Worm (Caenorhabditis elegans) whole organism, L3 larva: ENCODE measurements around the gene F43C11.4.

Experiments used
- R02D3.7 ChIP-seq: fragments of 150-350 bp; optimal IDR thresholded peaks from 2 replicates; lab custom pipeline; 2014; ENCODE audit warnings: missing biosample characterization, missing genetic modification characterization
- ZK546.5 ChIP-seq: sonication (generic microtip); optimal IDR thresholded peaks from 2 replicates; lab custom pipeline; 2017; ENCODE audit warnings: missing biosample characterization, missing genetic modification characterization
- aly-2 ChIP-seq: fragments of 150-350 bp; optimal IDR thresholded peaks from 2 replicates; lab custom pipeline; 2014; ENCODE audit warnings: missing biosample characterization, missing genetic modification characterization
- ama-1 ChIP-seq: fragments of 150-350 bp; optimal IDR thresholded peaks from 2 replicates; lab custom pipeline; 2018
- ceh-16 ChIP-seq: sonication (generic microtip); optimal IDR thresholded peaks from 2 replicates; lab custom pipeline; 2017; ENCODE audit warnings: missing biosample characterization, missing genetic modification characterization
- ceh-28 ChIP-seq: fragments of 150-350 bp; optimal IDR thresholded peaks from 2 replicates; lab custom pipeline; 2014; ENCODE audit warnings: missing biosample characterization, missing genetic modification reagents, missing genetic modification characterization
- daf-12 ChIP-seq: fragments of 150-350 bp; optimal IDR thresholded peaks from 2 replicates; lab custom pipeline; 2014; ENCODE audit warnings: missing biosample characterization, missing genetic modification reagents, missing genetic modification characterization
- egl-27 ChIP-seq: sonication (generic microtip); optimal IDR thresholded peaks from 4 replicates; lab custom pipeline; 2017; ENCODE audit warnings: missing biosample characterization, missing genetic modification reagents, missing genetic modification characterization
- elt-1 ChIP-seq: fragments of 150-350 bp; optimal IDR thresholded peaks from 2 replicates; lab custom pipeline; 2014; ENCODE audit warnings: missing biosample characterization, missing genetic modification characterization
- elt-2 ChIP-seq: sonication (generic microtip); optimal IDR thresholded peaks from 2 replicates; lab custom pipeline; 2016; ENCODE audit warnings: missing genetic modification reagents, mild to moderate bottlenecking, missing genetic modification characterization, missing compliant biosample characterization
- eor-1 ChIP-seq, 2 experiments: fragments of 150-350 bp; optimal IDR thresholded peaks; 2 replicates each; lab custom pipeline; 2014 to 2018; ENCODE audit warnings: missing biosample characterization in 2 of 2, missing genetic modification characterization in 2 of 2
- fkh-2 ChIP-seq: fragments of 150-350 bp; optimal IDR thresholded peaks from 2 replicates; lab custom pipeline; 2014; ENCODE audit warnings: missing biosample characterization, missing genetic modification reagents, missing genetic modification characterization
- fos-1 ChIP-seq: fragments of 150-350 bp; optimal IDR thresholded peaks from 2 replicates; lab custom pipeline; 2014; ENCODE audit warnings: missing biosample characterization, missing genetic modification characterization
- lin-15B ChIP-seq: fragments of 150-350 bp; optimal IDR thresholded peaks from 2 replicates; lab custom pipeline; 2014; ENCODE audit warnings: missing biosample characterization, missing genetic modification characterization
- lin-39 ChIP-seq: fragments of 150-350 bp; optimal IDR thresholded peaks from 2 replicates; lab custom pipeline; 2018; ENCODE audit warnings: missing biosample characterization, missing genetic modification reagents, missing genetic modification characterization
- mdl-1 ChIP-seq: fragments of 150-350 bp; optimal IDR thresholded peaks from 2 replicates; lab custom pipeline; 2014; ENCODE audit warnings: missing biosample characterization, missing genetic modification characterization
- nfya-1 ChIP-seq: sonication (generic microtip); optimal IDR thresholded peaks from 2 replicates; lab custom pipeline; 2017; ENCODE audit warnings: missing genetic modification characterization, mild to moderate bottlenecking, missing compliant biosample characterization, antibody characterized with exemption, moderate library complexity; ENCODE audit not compliant: insufficient read depth
- nhr-11 ChIP-seq: fragments of 150-350 bp; optimal IDR thresholded peaks from 2 replicates; lab custom pipeline; 2014; ENCODE audit warnings: missing biosample characterization, missing genetic modification characterization
- nhr-12 ChIP-seq: fragments of 150-350 bp; optimal IDR thresholded peaks from 2 replicates; lab custom pipeline; 2014; ENCODE audit warnings: missing biosample characterization, missing genetic modification characterization
- nhr-237 ChIP-seq: fragments of 150-350 bp; optimal IDR thresholded peaks from 2 replicates; lab custom pipeline; 2014; ENCODE audit warnings: missing biosample characterization, missing genetic modification characterization
- nhr-25 ChIP-seq: sonication (generic microtip); optimal IDR thresholded peaks from 2 replicates; lab custom pipeline; 2017; ENCODE audit warnings: missing biosample characterization, missing genetic modification characterization
- nhr-43 ChIP-seq: sonication (generic microtip); optimal IDR thresholded peaks from 2 replicates; lab custom pipeline; 2016; ENCODE audit warnings: mild to moderate bottlenecking, missing genetic modification characterization, missing compliant biosample characterization; ENCODE audit not compliant: poor library complexity, severe bottlenecking
- nhr-67 ChIP-seq: fragments of 150-350 bp; optimal IDR thresholded peaks from 2 replicates; lab custom pipeline; 2014; ENCODE audit warnings: missing biosample characterization, missing genetic modification characterization
- nhr-77 ChIP-seq: fragments of 150-350 bp; optimal IDR thresholded peaks from 2 replicates; lab custom pipeline; 2014; ENCODE audit warnings: missing biosample characterization, missing genetic modification characterization
- pqm-1 ChIP-seq: fragments of 150-350 bp; optimal IDR thresholded peaks from 2 replicates; lab custom pipeline; 2017; ENCODE audit warnings: missing biosample characterization, missing genetic modification characterization, inconsistent platforms
- sea-2 ChIP-seq: fragments of 150-350 bp; sonication (generic microtip); optimal IDR thresholded peaks from 4 replicates; lab custom pipeline; 2014; ENCODE audit warnings: missing biosample characterization, missing genetic modification reagents, missing genetic modification characterization
- skn-1 ChIP-seq: fragments of 150-350 bp; optimal IDR thresholded peaks from 2 replicates; lab custom pipeline; 2014; ENCODE audit warnings: missing biosample characterization, missing genetic modification characterization
- unc-39 ChIP-seq: sonication (generic microtip); optimal IDR thresholded peaks from 4 replicates; lab custom pipeline; 2017; ENCODE audit warnings: missing biosample characterization, missing genetic modification characterization
- unc-62 ChIP-seq: fragments of 150-350 bp; sonication (generic microtip); optimal IDR thresholded peaks from 4 replicates; lab custom pipeline; 2014; ENCODE audit warnings: missing biosample characterization, missing genetic modification reagents, missing genetic modification characterization
- zag-1 ChIP-seq: fragments of 150-350 bp; optimal IDR thresholded peaks from 2 replicates; lab custom pipeline; 2014; ENCODE audit warnings: missing biosample characterization, missing genetic modification characterization
- ztf-4 ChIP-seq: fragments of 150-350 bp; optimal IDR thresholded peaks from 2 replicates; lab custom pipeline; 2014; ENCODE audit warnings: missing biosample characterization, missing genetic modification characterization

The F43C11.4 gene

DNA sequence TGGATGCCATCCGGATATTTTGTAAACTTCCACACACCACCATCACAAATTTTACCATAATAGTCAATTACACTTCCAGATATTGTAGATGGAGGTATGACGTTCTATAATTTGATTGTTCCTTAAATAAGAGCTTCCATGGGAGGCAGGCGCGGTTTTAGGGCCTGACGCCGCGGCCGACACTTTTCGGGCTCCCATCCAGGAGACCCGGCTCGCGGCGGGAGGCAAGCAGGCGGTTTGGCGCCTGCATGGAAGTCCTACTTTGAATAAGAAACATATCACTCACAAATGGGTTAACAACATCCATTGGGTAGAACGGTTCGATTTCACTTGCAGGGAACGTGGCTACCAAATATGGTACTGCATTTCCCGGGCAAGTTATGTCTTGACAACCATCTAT, 32.9 kb downstream of the F43C11.4 start:
- TF ChIP-seq daf-12 (tag; lab: Kevin White, UChicago) (no peak), nhr-237 (tag; lab: Kevin White, UChicago) (no peak), lin-15B (tag; lab: Kevin White, UChicago) (no peak), fkh-2 (tag; lab: Kevin White, UChicago) (no peak), zag-1 (tag; lab: Kevin White, UChicago) (no peak), elt-1 (tag; lab: Kevin White, UChicago) (no peak)

ce11 chrII:2380174-2380573, 33.4 kb downstream of the F43C11.4 start, which contains the start of gene F16G10.7:
TSS of gene F16G10.7 (minus strand) at chrII:2380274.
- TF ChIP-seq ztf-4 (tag; lab: Kevin White, UChicago) (no peak), nfya-1 (peak; percentile 38)

DNA sequence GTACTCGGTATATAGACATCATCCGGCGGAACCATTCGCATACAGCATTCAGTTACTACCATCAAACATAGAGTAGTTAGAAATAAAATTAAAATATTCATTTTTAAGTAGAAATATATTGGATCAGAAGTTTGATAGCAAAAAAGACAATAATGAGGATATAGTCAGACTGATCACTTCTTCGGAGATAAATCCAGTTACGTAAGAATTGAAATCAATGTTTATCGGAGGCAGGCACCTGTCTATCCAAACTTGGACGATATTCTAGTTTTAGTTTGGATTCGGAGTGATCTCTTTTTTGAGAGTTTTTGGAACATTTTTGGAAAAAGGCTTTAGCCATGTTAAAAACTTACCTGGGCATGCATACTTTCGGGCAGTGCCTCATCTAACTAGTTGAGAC, 36.6 kb downstream of the F43C11.4 start, which contains the start of gene F16G10.8:
Gene F16G10.8, minus strand, starts transcription at position 101 of the 400 bp plus-strand sequence.
- no peak for TF ChIP-seq ZK546.5 (tag; lab: Kevin White, UChicago)

- TF ChIP-seq nhr-12 (tag; lab: Kevin White, UChicago) (no peak), egl-27 (tag; lab: Kevin White, UChicago) (no peak), sea-2 (no peak), R02D3.7 (tag; lab: Kevin White, UChicago) (no peak), pqm-1 (tag; lab: Kevin White, UChicago) (no peak), daf-12 (tag; lab: Kevin White, UChicago) (no peak), nhr-11 (tag; lab: Kevin White, UChicago) (no peak), nhr-67 (tag; lab: Kevin White, UChicago) (no peak), nhr-43 (tag; lab: Kevin White, UChicago) (no peak)
Observed at ce11 chrII:2385495-2385894, 38.7 kb downstream of the F43C11.4 start, which contains the start of gene F16G10.9. TSS of gene F16G10.9 (minus strand) at chrII:2385595.

- TF ChIP-seq ama-1 (lab: Kevin White, UChicago) (no peak), eor-1 (tag; optimal IDR thresholded peaks at IDR 0.05; lab: Kevin White, UChicago) (no peak), ceh-16 (tag; lab: Kevin White, UChicago) (no peak), nhr-77 (no peak), unc-39 (tag; lab: Kevin White, UChicago) (no peak), nhr-25 (tag; lab: Kevin White, UChicago) (no peak), lin-39 (no peak), nhr-11 (tag; lab: Kevin White, UChicago) (no peak)
Observed at ce11 chrII:2390884-2391283, 44.1 kb downstream of the F43C11.4 start, which contains the start of gene F16G10.10. TSS of gene F16G10.10 (minus strand) at chrII:2390984.

DNA sequence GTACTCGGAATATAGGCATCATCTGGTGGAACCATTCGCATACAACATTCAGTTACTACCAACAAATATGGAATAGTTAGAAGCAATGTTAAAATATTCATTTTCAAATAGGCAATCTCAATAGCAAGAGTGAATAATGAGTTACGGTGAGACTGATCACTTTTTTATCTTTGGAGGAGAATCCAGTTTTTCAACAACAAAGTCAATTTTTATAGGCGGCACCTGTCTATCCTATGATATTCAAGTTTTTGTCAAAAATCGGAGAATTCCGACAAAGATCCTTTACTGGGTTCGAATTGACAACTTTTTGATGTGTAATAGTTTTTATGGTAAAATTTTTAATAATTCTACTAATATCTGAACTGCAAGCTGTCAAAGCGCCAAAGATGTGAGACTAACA, 47.0 kb downstream of the F43C11.4 start, which contains the start of gene F16G10.11:
Gene F16G10.11, minus strand, starts transcription at position 101 of the 400 bp plus-strand sequence.
- no peak for TF ChIP-seq elt-1 (tag; lab: Kevin White, UChicago)

DNA sequence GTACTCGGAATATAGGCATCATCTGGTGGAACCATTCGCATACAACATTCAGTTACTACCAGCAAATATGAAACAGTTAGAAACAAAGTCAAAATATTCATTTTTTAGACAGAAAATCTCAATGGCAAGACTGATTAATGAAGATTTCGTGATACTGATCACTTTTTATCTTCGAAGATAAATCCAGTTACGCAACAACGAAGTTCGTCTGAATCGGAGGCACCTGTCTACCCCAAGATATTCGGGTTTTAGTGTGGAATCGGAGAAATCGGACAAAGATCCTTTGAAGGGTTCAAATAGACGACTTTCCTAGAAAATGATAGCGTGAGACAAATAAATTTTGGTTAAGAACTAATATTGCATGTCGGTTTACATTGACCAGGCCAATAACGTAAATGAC, 49.1 kb downstream of the F43C11.4 start, which contains the start of gene F16G10.13:
Gene F16G10.13, minus strand, starts transcription at position 101 of the 400 bp plus-strand sequence.
- TF ChIP-seq aly-2 (tag; lab: Kevin White, UChicago) (no peak), ceh-28 (tag; lab: Kevin White, UChicago) (no peak), unc-62 (no peak), fos-1 (tag; lab: Kevin White, UChicago) (no peak), nhr-77 (no peak), R02D3.7 (tag; lab: Kevin White, UChicago) (no peak), zag-1 (tag; lab: Kevin White, UChicago) (no peak), daf-12 (tag; lab: Kevin White, UChicago) (no peak), nhr-67 (tag; lab: Kevin White, UChicago) (no peak), mdl-1 (no peak), skn-1 (tag; lab: Kevin White, UChicago) (no peak), unc-39 (tag; lab: Kevin White, UChicago) (no peak), fkh-2 (tag; lab: Kevin White, UChicago) (no peak), elt-2 (tag; lab: Kevin White, UChicago) (no peak), ztf-4 (tag; lab: Kevin White, UChicago) (no peak), lin-39 (no peak)
